Worm (Caenorhabditis elegans) whole organism, midembryonic: ENCODE results near the gene ZK1098.12.

Experiments used
- klf-2 ChIP-seq: fragments of 200-800 bp; sonication (Bioruptor generic); conservative IDR thresholded peaks from 2 replicates; pipeline ENCODE4 v1.3.6; 2022; ENCODE audit warnings: missing genetic modification reagents, missing genetic modification characterization, missing compliant biosample characterization
- ztf-29 ChIP-seq: fragments of 200-800 bp; sonication (Bioruptor generic); IDR thresholded peaks from 2 replicates; pipeline ENCODE4 v1.3.6; 2022; ENCODE audit warnings: missing genetic modification reagents, missing genetic modification characterization, missing compliant biosample characterization

DNA sequence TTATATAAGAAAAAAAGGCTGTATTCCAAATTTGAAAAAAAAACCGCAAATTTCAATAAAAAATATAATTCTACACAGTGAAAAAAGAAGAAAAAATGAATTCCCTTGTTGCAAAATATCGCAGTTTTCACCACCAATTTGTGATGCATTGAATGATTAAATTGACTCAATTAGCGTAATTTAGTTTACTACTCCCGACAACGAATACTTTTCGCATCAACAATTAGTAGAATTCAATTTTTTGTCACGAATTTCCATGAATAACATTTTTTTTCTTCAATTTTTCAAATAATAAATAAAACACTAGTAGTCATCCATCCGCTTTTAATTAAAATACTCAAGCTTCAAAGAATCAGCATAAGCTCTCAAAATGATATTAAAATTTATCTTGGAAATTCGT is 40.4 kb downstream of the ZK1098.12 start:
- TF ChIP-seq ztf-29 (GFP tag; lab: Robert Waterston, UW) (no peak), klf-2 (GFP tag; lab: Robert Waterston, UW) (no peak)
